Fruit fly (Drosophila melanogaster): ENCODE data around the gene CG46320.

The CG46320 gene

dm6 chr3L:5630176-5630583 is 33.7 kb upstream of the CG46320 start (continued):
- TF ChIP-seq ewg (GFP tag; optimal IDR thresholded peaks at IDR 0.05) (no peak), CG13894 (tag; optimal IDR thresholded peaks at IDR 0.05) (no peak), CG2889 (GFP tag; IDR thresholded peaks at IDR 0.05) (no peak), CG17385 (GFP tag; optimal IDR thresholded peaks at IDR 0.05) (no peak), Lhr (GFP tag; optimal IDR thresholded peaks at IDR 0.05) (no peak), CG12391 (tag; optimal IDR thresholded peaks at IDR 0.05) (peak; percentile 20), CG3726 (GFP tag; IDR thresholded peaks at IDR 0.05) (no peak), Atf-2 (GFP tag; optimal IDR thresholded peaks at IDR 0.05) (no peak), sna (GFP tag; IDR thresholded peaks at IDR 0.05; ENCODE audit: partially characterized antibody) (no peak), Sox100B (GFP tag; optimal IDR thresholded peaks at IDR 0.05) (peak; percentile 25), Aef1 (GFP tag; IDR thresholded peaks at IDR 0.05) (no peak), stc (GFP tag; IDR thresholded peaks at IDR 0.05) (no peak), zf30C (GFP tag; optimal IDR thresholded peaks at IDR 0.05) (no peak), CG10366 (GFP tag; IDR thresholded peaks at IDR 0.05) (no peak), trem (tag; optimal IDR thresholded peaks at IDR 0.05) (peak; percentile 4), cas (GFP tag; IDR thresholded peaks at IDR 0.05) (no peak), E2f1 (GFP tag; IDR thresholded peaks at IDR 0.05) (no peak), Dref (GFP tag; IDR thresholded peaks at IDR 0.05) (no peak), salm (tag; optimal IDR thresholded peaks at IDR 0.05) (no peak), H2.0 (GFP tag; IDR thresholded peaks at IDR 0.05) (no peak), fd96Cb (tag; optimal IDR thresholded peaks at IDR 0.05) (no peak), hbn (GFP tag; IDR thresholded peaks at IDR 0.05; ENCODE audit: partially characterized antibody) (no peak), CG10462 (GFP tag; optimal IDR thresholded peaks at IDR 0.05) (no peak), B-H2 (GFP tag; optimal IDR thresholded peaks at IDR 0.05) (no peak), CG1529 (GFP tag; optimal IDR thresholded peaks at IDR 0.05) (no peak), GATAe (GFP tag; conservative IDR thresholded peaks at IDR 0.05) (no peak), CG31224 (GFP tag; IDR thresholded peaks at IDR 0.05) (no peak), CG12942 (GFP tag; optimal IDR thresholded peaks at IDR 0.05) (no peak), org-1 (GFP tag; optimal IDR thresholded peaks at IDR 0.05) (no peak), CG17612 (GFP tag; IDR thresholded peaks at IDR 0.05) (no peak), Adf1 (GFP tag; IDR thresholded peaks at IDR 0.05) (no peak), CG4730 (GFP tag; IDR thresholded peaks at IDR 0.05) (no peak), zen2 (GFP tag; IDR thresholded peaks at IDR 0.05; ENCODE audit: partially characterized antibody) (no peak), CG33213 (GFP tag; optimal IDR thresholded peaks at IDR 0.05) (no peak), Ets65A (GFP tag) (peak; percentile 82), Oli (tag; optimal IDR thresholded peaks at IDR 0.05) (no peak), slou (GFP tag; optimal IDR thresholded peaks at IDR 0.05) (peak; percentile 45), CG6689 (GFP tag; IDR thresholded peaks at IDR 0.05) (0 out of 2 replicates have a peak, but pooled peaks have one; percentile 12), H15 (GFP tag; IDR thresholded peaks at IDR 0.05) (no peak), da (GFP tag; optimal IDR thresholded peaks at IDR 0.05) (no peak), dpn (GFP tag; optimal IDR thresholded peaks at IDR 0.05) (no peak), CG30403 (GFP tag; optimal IDR thresholded peaks at IDR 0.05) (peak; percentile 51), sqz (GFP tag; optimal IDR thresholded peaks at IDR 0.05) (no peak), C15 (GFP tag; IDR thresholded peaks at IDR 0.05) (no peak), CG2199 (GFP tag; IDR thresholded peaks at IDR 0.05) (no peak), vnd (GFP tag; IDR thresholded peaks at IDR 0.05; ENCODE audit: partially characterized antibody) (no peak), Sox102F (GFP tag; optimal IDR thresholded peaks at IDR 0.05) (no peak), Antp (GFP tag; optimal IDR thresholded peaks at IDR 0.05) (no peak), row (GFP tag; IDR thresholded peaks at IDR 0.05) (peak; percentile 41; the same call in 2 of the 3 replicates), bsh (GFP tag; optimal IDR thresholded peaks at IDR 0.05) (peak in 1 of 2 experiments; percentile 4), tap (tag; optimal IDR thresholded peaks at IDR 0.05) (no peak), gsb-n (tag; optimal IDR thresholded peaks at IDR 0.05) (no peak), tio (GFP tag; optimal IDR thresholded peaks at IDR 0.05) (peak; percentile 37)
